Worm (Caenorhabditis elegans) whole organism, young adult: ENCODE measurements around the gene tsp-1.

Source experiments
- B0336.3 ChIP-seq: fragments of 200-800 bp; sonication (Bioruptor generic); IDR thresholded peaks from 2 replicates; pipeline ENCODE4 v1.3.6; 2022; ENCODE audit warnings: missing genetic modification characterization, missing compliant biosample characterization
- D2030.7 ChIP-seq: fragments of 200-800 bp; sonication (Bioruptor generic); IDR thresholded peaks from 2 replicates; pipeline ENCODE4 v1.3.6; 2022; ENCODE audit warnings: missing genetic modification reagents, missing genetic modification characterization, missing compliant biosample characterization
- F22D6.2 ChIP-seq: sonication (generic microtip); optimal IDR thresholded peaks from 2 replicates; lab custom pipeline; 2016; ENCODE audit warnings: mild to moderate bottlenecking, missing genetic modification characterization, missing compliant biosample characterization
- F33H1.4 ChIP-seq: fragments of 200-800 bp; sonication (Bioruptor generic); IDR thresholded peaks from 2 replicates; pipeline ENCODE4 v1.3.6; 2022; ENCODE audit warnings: missing genetic modification reagents, missing genetic modification characterization, missing compliant biosample characterization
- F37B4.10 ChIP-seq: fragments of 200-800 bp; sonication (Bioruptor generic); IDR thresholded peaks from 2 replicates; pipeline ENCODE4 v1.3.6; 2022; ENCODE audit warnings: missing genetic modification characterization, missing compliant biosample characterization
- F52B5.7 ChIP-seq: sonication (generic microtip); optimal IDR thresholded peaks from 2 replicates; lab custom pipeline; 2016; ENCODE audit warnings: mild to moderate bottlenecking, missing genetic modification characterization, missing compliant biosample characterization
- F57A8.1 ChIP-seq: fragments of 200-800 bp; sonication (Bioruptor generic); optimal IDR thresholded peaks from 2 replicates; lab custom pipeline; 2018; ENCODE audit warnings: mild to moderate bottlenecking, missing genetic modification characterization, moderate library complexity, missing compliant biosample characterization
- F57C9.4 ChIP-seq: sonication (generic microtip); optimal IDR thresholded peaks from 2 replicates; lab custom pipeline; 2017; ENCODE audit warnings: mild to moderate bottlenecking, missing genetic modification characterization, missing compliant biosample characterization
- T07F8.4 ChIP-seq: sonication (generic microtip); optimal IDR thresholded peaks from 2 replicates; lab custom pipeline; 2016; ENCODE audit warnings: mild to moderate bottlenecking, missing genetic modification characterization, moderate library complexity, missing compliant biosample characterization
- Y95B8A.8 ChIP-seq: fragments of 200-800 bp; sonication (Bioruptor generic); IDR thresholded peaks from 2 replicates; pipeline ENCODE4 v1.3.6; 2022; ENCODE audit warnings: missing genetic modification reagents, missing genetic modification characterization, missing compliant biosample characterization
- ZK185.1 ChIP-seq: sonication (generic microtip); optimal IDR thresholded peaks from 2 replicates; lab custom pipeline; 2016; ENCODE audit warnings: mild to moderate bottlenecking, missing genetic modification characterization, missing compliant biosample characterization; ENCODE audit not compliant: poor library complexity, severe bottlenecking
- ama-1 ChIP-seq, 3 experiments: fragments of 150-350 bp in 1 of 3; sonication (generic microtip) in 2 of 3; optimal IDR thresholded peaks; 2 replicates each; lab custom pipeline; 2014 to 2018; ENCODE audit warnings: missing biosample characterization in 2 of 3, missing genetic modification characterization in 2 of 3, missing genetic modification reagents in 2 of 3
- attf-5 ChIP-seq: fragments of 200-800 bp; sonication (Bioruptor generic); optimal IDR thresholded peaks from 2 replicates; lab custom pipeline; 2018; ENCODE audit warnings: mild to moderate bottlenecking, missing genetic modification characterization, missing compliant biosample characterization
- ccch-3 ChIP-seq: fragments of 200-800 bp; sonication (Bioruptor generic); optimal IDR thresholded peaks from 2 replicates; lab custom pipeline; 2018; ENCODE audit warnings: mild to moderate bottlenecking, missing genetic modification characterization, missing compliant biosample characterization
- cebp-2 ChIP-seq: fragments of 200-800 bp; sonication (Bioruptor generic); IDR thresholded peaks from 2 replicates; pipeline ENCODE4 v1.3.6; 2022; ENCODE audit warnings: missing genetic modification characterization, missing compliant biosample characterization
- ceh-100 ChIP-seq: fragments of 200-800 bp; sonication (Bioruptor generic); IDR thresholded peaks from 2 replicates; pipeline ENCODE4 v1.3.6; 2022; ENCODE audit warnings: missing genetic modification reagents, missing genetic modification characterization, missing compliant biosample characterization
- ceh-27 ChIP-seq: fragments of 200-800 bp; sonication (Bioruptor generic); optimal IDR thresholded peaks from 2 replicates; lab custom pipeline; 2018; ENCODE audit warnings: mild to moderate bottlenecking, missing genetic modification characterization, moderate library complexity, missing compliant biosample characterization
- ceh-40 ChIP-seq: fragments of 200-800 bp; sonication (Bioruptor generic); IDR thresholded peaks from 2 replicates; pipeline ENCODE4 v1.3.6; 2022; ENCODE audit warnings: missing genetic modification characterization, missing compliant biosample characterization
- ceh-79 ChIP-seq: sonication (generic microtip); optimal IDR thresholded peaks from 2 replicates; lab custom pipeline; 2017; ENCODE audit warnings: mild to moderate bottlenecking, missing genetic modification characterization, missing compliant biosample characterization
- chd-7 ChIP-seq: sonication (generic microtip); optimal IDR thresholded peaks from 2 replicates; lab custom pipeline; 2016; ENCODE audit warnings: mild to moderate bottlenecking, missing genetic modification characterization, moderate library complexity, missing compliant biosample characterization
- die-1 ChIP-seq: sonication (generic microtip); optimal IDR thresholded peaks from 2 replicates; lab custom pipeline; 2016; ENCODE audit warnings: missing genotype, mild to moderate bottlenecking, missing genetic modification characterization, missing compliant biosample characterization
- egl-44 ChIP-seq: fragments of 200-800 bp; sonication (Bioruptor generic); IDR thresholded peaks from 2 replicates; pipeline ENCODE4 v1.3.6; 2022; ENCODE audit warnings: missing genetic modification reagents, missing genetic modification characterization, missing compliant biosample characterization
- fkh-3 ChIP-seq: sonication (generic microtip); optimal IDR thresholded peaks from 2 replicates; lab custom pipeline; 2016; ENCODE audit warnings: mild to moderate bottlenecking, missing genetic modification characterization, missing compliant biosample characterization
- hlh-26 ChIP-seq: fragments of 200-800 bp; sonication (Bioruptor generic); conservative IDR thresholded peaks from 2 replicates; pipeline ENCODE4 v1.3.6; 2022; ENCODE audit warnings: missing genetic modification reagents, missing genetic modification characterization, missing compliant biosample characterization
- hmg-1.2 ChIP-seq: fragments of 200-800 bp; sonication (Bioruptor generic); IDR thresholded peaks from 2 replicates; pipeline ENCODE4 v1.3.6; 2022; ENCODE audit warnings: missing genetic modification reagents, missing genetic modification characterization, missing compliant biosample characterization
- let-526 ChIP-seq: fragments of 200-800 bp; sonication (Bioruptor generic); IDR thresholded peaks from 2 replicates; pipeline ENCODE4 v1.3.6; 2022; ENCODE audit warnings: missing genetic modification reagents, missing genetic modification characterization, missing compliant biosample characterization
- lin-40 ChIP-seq: sonication (generic microtip); optimal IDR thresholded peaks from 2 replicates; lab custom pipeline; 2016; ENCODE audit warnings: missing genetic modification characterization, mild to moderate bottlenecking, missing compliant biosample characterization, missing genotype, missing genetic modification reagents
- nfya-1 ChIP-seq: sonication (generic microtip); optimal IDR thresholded peaks from 2 replicates; lab custom pipeline; 2017; ENCODE audit warnings: antibody characterized with exemption, missing compliant biosample characterization, missing genetic modification characterization, borderline replicate concordance; ENCODE audit not compliant: insufficient read depth
- nfya-2 ChIP-seq: fragments of 200-800 bp; sonication (Bioruptor generic); IDR thresholded peaks from 2 replicates; pipeline ENCODE4 v1.3.6; 2022; ENCODE audit warnings: missing genetic modification reagents, missing genetic modification characterization, missing compliant biosample characterization
- nfyb-1 ChIP-seq: fragments of 200-800 bp; sonication (Bioruptor generic); IDR thresholded peaks from 2 replicates; pipeline ENCODE4 v1.3.6; 2022; ENCODE audit warnings: missing genetic modification reagents, missing genetic modification characterization, missing compliant biosample characterization
- pbrm-1 ChIP-seq: fragments of 200-800 bp; sonication (Bioruptor generic); IDR thresholded peaks from 2 replicates; pipeline ENCODE4 v1.3.6; 2022; ENCODE audit warnings: missing genetic modification reagents, missing genetic modification characterization, missing compliant biosample characterization
- snpc-4 ChIP-seq, 5 experiments: fragments of 150-350 bp in 1 of 5; sonication (generic microtip) in 4 of 5; optimal IDR thresholded peaks; 2 replicates each; lab custom pipeline; 2014 to 2018; ENCODE audit warnings: missing genetic modification characterization in 5 of 5, missing biosample characterization in 3 of 5, antibody characterized with exemption in 2 of 5, mild to moderate bottlenecking in 2 of 5, missing compliant biosample characterization in 2 of 5, missing genotype in 2 of 5, moderate library complexity in 2 of 5, missing genetic modification reagents in 1 of 5
- somi-1 ChIP-seq: fragments of 200-800 bp; sonication (Bioruptor generic); optimal IDR thresholded peaks from 2 replicates; lab custom pipeline; 2018; ENCODE audit warnings: mild to moderate bottlenecking, missing genetic modification characterization, missing compliant biosample characterization
- sptf-2 ChIP-seq: fragments of 200-800 bp; sonication (Bioruptor generic); optimal IDR thresholded peaks from 2 replicates; lab custom pipeline; 2018; ENCODE audit warnings: mild to moderate bottlenecking, missing genetic modification characterization, missing compliant biosample characterization
- tbp1 ChIP-seq: fragments of 200-800 bp; sonication (Bioruptor generic); optimal IDR thresholded peaks from 2 replicates; lab custom pipeline; 2018; ENCODE audit warnings: mild to moderate bottlenecking, missing genetic modification characterization, missing compliant biosample characterization
- tbx-9 ChIP-seq: sonication (generic microtip); optimal IDR thresholded peaks from 2 replicates; lab custom pipeline; 2016; ENCODE audit warnings: borderline replicate concordance, missing genetic modification characterization, inconsistent platforms, missing compliant biosample characterization
- unc-62 ChIP-seq: fragments of 150-350 bp; optimal IDR thresholded peaks from 2 replicates; lab custom pipeline; 2014; ENCODE audit warnings: missing biosample characterization, missing genetic modification reagents, missing genetic modification characterization
- xnd-1 ChIP-seq: sonication (generic microtip); optimal IDR thresholded peaks from 2 replicates; lab custom pipeline; 2016; ENCODE audit warnings: missing genotype, missing genetic modification reagents, missing genetic modification characterization, missing compliant biosample characterization
- zim-3 ChIP-seq: sonication (generic microtip); optimal IDR thresholded peaks from 2 replicates; lab custom pipeline; 2017; ENCODE audit warnings: mild to moderate bottlenecking, missing genetic modification characterization, moderate library complexity, missing compliant biosample characterization
- ztf-26 ChIP-seq: sonication (generic microtip); optimal IDR thresholded peaks from 2 replicates; lab custom pipeline; 2017; ENCODE audit warnings: missing genetic modification characterization, missing compliant biosample characterization
- ztf-28 ChIP-seq: fragments of 200-800 bp; sonication (Bioruptor generic); IDR thresholded peaks from 2 replicates; pipeline ENCODE4 v1.3.6; 2022; ENCODE audit warnings: missing genetic modification reagents, missing genetic modification characterization, missing compliant biosample characterization

Gene tsp-1

DNA sequence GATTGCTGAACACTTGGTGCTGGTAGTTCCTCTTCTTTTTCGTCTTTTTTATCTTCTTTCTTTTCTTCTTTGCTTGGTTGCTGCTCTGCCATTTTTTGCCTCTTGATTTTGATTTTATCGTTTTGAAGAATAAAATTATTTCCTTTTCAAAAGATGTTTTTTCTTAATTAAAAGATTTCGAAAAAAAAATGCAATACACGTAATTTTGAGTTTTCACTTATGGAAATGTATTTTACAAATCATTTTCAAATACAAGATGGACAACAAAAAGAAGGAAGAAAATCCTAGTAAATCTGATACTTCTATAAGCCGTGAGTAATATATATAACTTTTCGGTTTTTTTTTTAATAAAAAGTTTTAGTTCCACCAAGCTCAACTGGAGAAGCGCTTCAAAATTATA is 10.2 kb upstream of the tsp-1 start, which contains the start of the genes C02F5.10 and C02F5.2:
TSS of gene C02F5.10 (minus strand) at position 101 of the 400 bp plus-strand sequence.
TSS of gene C02F5.2 (plus strand) at position 239 of the 400 bp plus-strand sequence.
- TF ChIP-seq Y95B8A.8 (GFP tag; lab: Robert Waterston, UW) = no peak
- TF ChIP-seq T07F8.4 (tag; lab: Kevin White, UChicago) = no peak
- TF ChIP-seq hlh-26 (GFP tag; lab: Robert Waterston, UW) = no peak

DNA sequence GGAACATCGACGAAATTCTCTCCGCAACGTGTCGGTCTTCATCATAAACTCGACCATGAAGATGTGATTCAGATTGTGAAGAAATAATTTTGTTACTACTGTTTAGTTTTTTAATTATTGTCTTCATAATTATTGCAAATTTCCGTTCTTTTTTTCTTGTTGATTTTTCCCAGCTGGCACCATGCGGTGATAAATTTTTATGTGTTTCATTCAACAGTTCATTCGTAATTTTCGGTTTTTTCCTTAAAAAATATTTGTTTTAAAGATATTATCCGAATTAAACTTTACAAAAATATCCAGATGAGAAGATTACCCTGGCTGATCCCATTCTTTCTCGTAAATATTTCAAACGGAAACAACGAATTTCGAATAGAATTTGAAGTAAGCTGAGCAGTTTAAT is 7.8 kb upstream of the tsp-1 start, which contains the start of gene C02F5.13:
TSS of gene C02F5.13 (plus strand) at position 301 of the 400 bp plus-strand sequence.
- TF ChIP-seq tbp1 (GFP tag; lab: Kevin White, UChicago) (no peak), unc-62 (no peak), attf-5 (GFP tag; lab: Kevin White, UChicago) (no peak), ceh-40 (GFP tag; lab: Robert Waterston, UW) (no peak), snpc-4 (GFP tag; optimal IDR thresholded peaks at IDR 0.05; lab: Kevin White, UChicago) (no peak), snpc-4 (tag; optimal IDR thresholded peaks at IDR 0.05; lab: Kevin White, UChicago) (no peak), ztf-28 (GFP tag; lab: Robert Waterston, UW) (no peak), ceh-79 (tag; lab: Kevin White, UChicago) (no peak), egl-44 (GFP tag; lab: Robert Waterston, UW) (no peak), F37B4.10 (GFP tag; lab: Robert Waterston, UW) (no peak), F57C9.4 (tag; lab: Kevin White, UChicago) (no peak), chd-7 (tag; lab: Kevin White, UChicago) (no peak), xnd-1 (tag; lab: Kevin White, UChicago) (no peak)

DNA sequence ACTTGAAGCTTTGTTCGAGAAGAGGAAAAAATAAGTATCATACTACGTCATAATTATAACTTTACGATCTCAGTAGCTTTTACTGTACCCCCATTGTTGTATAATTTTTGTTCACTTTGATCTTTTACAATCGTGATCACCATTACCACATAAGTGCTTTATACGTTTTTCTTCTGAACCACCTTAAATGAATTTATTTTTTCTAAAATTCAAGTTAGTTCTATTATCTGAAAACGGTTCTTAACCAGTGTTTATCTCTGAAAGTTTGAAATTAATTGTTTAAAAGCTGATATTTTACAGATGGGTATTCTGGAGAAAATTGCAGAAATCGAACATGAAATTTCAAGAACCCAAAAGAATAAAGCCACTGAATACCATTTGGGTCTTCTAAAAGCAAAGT is 6.4 kb upstream of the tsp-1 start, which contains the start of gene C02F5.3:
TSS of gene C02F5.3 (plus strand) at position 301 of the 400 bp plus-strand sequence.
- TF ChIP-seq F52B5.7 = no peak
- no peak for TF ChIP-seq die-1 (tag; lab: Kevin White, UChicago)
- no peak for TF ChIP-seq nfyb-1
- TF ChIP-seq cebp-2 (GFP tag; lab: Robert Waterston, UW) = no peak
- TF ChIP-seq ceh-100 (GFP tag; lab: Robert Waterston, UW) = no peak
- TF ChIP-seq ceh-27 (GFP tag; lab: Kevin White, UChicago) = no peak
- TF ChIP-seq fkh-3 (tag; lab: Kevin White, UChicago) = no peak
- TF ChIP-seq zim-3 (tag; lab: Kevin White, UChicago) = no peak
- TF ChIP-seq lin-40 = no peak
- TF ChIP-seq, all 124 proteins: peak for 0

DNA sequence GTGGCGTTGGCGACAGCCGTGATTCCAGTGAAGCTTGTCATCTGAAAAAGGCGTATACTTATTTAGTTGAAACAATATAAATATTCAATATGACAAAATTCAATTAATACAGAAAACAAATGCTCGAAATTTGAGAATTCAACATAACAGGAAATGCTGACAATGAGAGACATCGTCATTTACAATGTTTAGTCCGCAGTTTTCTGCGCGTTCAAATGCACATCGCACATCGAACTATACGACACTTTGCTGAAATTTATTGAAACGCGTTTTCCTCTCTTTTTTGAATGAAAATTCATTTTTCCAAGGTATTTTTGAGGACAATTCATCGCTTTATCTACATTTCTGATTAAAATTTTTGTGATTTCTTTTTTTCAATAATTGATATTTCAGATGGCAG is 4.8 kb upstream of the tsp-1 start, which contains the start of the genes pbs-6 and cids-1:
TSS of gene pbs-6 (minus strand) at position 41 of the 400 bp plus-strand sequence.
TSS of gene cids-1 (plus strand) at position 394 of the 400 bp plus-strand sequence.
- TF ChIP-seq ztf-28 (GFP tag; lab: Robert Waterston, UW) (no peak), ama-1 (optimal IDR thresholded peaks at IDR 0.05; lab: Kevin White, UChicago) (no peak), ama-1 (GFP tag; optimal IDR thresholded peaks at IDR 0.05; lab: Kevin White, UChicago) (no peak), F22D6.2 (tag; lab: Kevin White, UChicago) (no peak), let-526 (no peak), hmg-1.2 (peak; percentile 13; the same call in 1 of the 2 replicates), D2030.7 (GFP tag; lab: Robert Waterston, UW) (no peak)

DNA sequence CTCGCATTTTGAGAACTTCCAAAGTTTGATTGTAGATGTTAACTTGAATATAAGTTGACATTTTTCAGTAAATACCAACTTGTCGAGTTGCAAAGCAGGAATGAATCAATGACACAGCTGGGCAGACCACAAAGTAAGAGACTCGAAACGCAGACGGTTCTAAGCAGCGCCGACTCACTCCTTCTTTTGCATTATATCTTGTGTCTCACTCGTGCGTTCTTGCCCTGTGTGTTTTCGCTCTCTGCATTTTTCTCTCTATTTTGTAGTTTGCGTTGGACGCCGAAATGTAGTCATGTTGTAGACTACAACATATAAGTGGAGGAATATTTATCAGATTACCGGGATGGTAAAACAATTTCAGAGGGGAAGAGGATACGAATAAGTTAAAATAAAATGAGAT is 3.6 kb upstream of the tsp-1 start, which contains the start of gene C02F5.12:
TSS of gene C02F5.12 (minus strand) at position 221 of the 400 bp plus-strand sequence.
- TF ChIP-seq F37B4.10 (GFP tag; lab: Robert Waterston, UW) (no peak), F57A8.1 (GFP tag; lab: Kevin White, UChicago) (no peak), cebp-2 (GFP tag; lab: Robert Waterston, UW) (no peak), sptf-2 (no peak), F52B5.7 (no peak), pbrm-1 (GFP tag; lab: Robert Waterston, UW) (peak; percentile 26; the same call in 1 of the 2 replicates), F33H1.4 (no peak), somi-1 (GFP tag; lab: Kevin White, UChicago) (no peak), tbx-9 (tag; lab: Kevin White, UChicago) (no peak), B0336.3 (peak; percentile 42; the same call in 1 of the 2 replicates), nfya-1 (no peak), nfya-2 (GFP tag; lab: Robert Waterston, UW) (0 out of 2 replicates have a peak, but pooled peaks have one; percentile 69), ZK185.1 (tag; lab: Kevin White, UChicago) (no peak), ztf-26 (tag; lab: Kevin White, UChicago) (no peak), chd-7 (tag; lab: Kevin White, UChicago) (no peak), ztf-28 (GFP tag; lab: Robert Waterston, UW) (no peak), ccch-3 (GFP tag; lab: Kevin White, UChicago) (no peak)
